Worm (Caenorhabditis elegans) whole organism, midembryonic: ENCODE measurements around the gene F58D12.3.

Experiments
- T22C8.4 ChIP-seq: fragments of 200-800 bp; sonication (Bioruptor generic); IDR thresholded peaks from 2 replicates; pipeline ENCODE4 v1.3.6; 2022; ENCODE audit warnings: missing genetic modification characterization, missing compliant biosample characterization
- flt-1 ChIP-seq: fragments of 200-800 bp; sonication (Bioruptor generic); IDR thresholded peaks from 2 replicates; pipeline ENCODE4 v1.3.6; 2022; ENCODE audit warnings: missing genetic modification characterization, missing compliant biosample characterization
- klf-2 ChIP-seq: fragments of 200-800 bp; sonication (Bioruptor generic); conservative IDR thresholded peaks from 2 replicates; pipeline ENCODE4 v1.3.6; 2022; ENCODE audit warnings: missing genetic modification reagents, missing genetic modification characterization, missing compliant biosample characterization
- med-1 ChIP-seq: sonication (generic microtip); optimal IDR thresholded peaks from 2 replicates; lab custom pipeline; 2017; ENCODE audit warnings: missing genetic modification characterization, mild to moderate bottlenecking, missing compliant biosample characterization, antibody characterized with exemption, missing genetic modification reagents; ENCODE audit not compliant: insufficient read depth
- ref-1 ChIP-seq: fragments of 200-800 bp; sonication (Bioruptor generic); conservative IDR thresholded peaks from 2 replicates; pipeline ENCODE4 v1.3.6; 2022; ENCODE audit warnings: missing genetic modification reagents, missing genetic modification characterization, missing compliant biosample characterization
- tab-1 ChIP-seq: fragments of 200-800 bp; sonication (Bioruptor generic); IDR thresholded peaks from 2 replicates; pipeline ENCODE4 v1.3.6; 2022; ENCODE audit warnings: missing genetic modification characterization, missing compliant biosample characterization
- ztf-23 ChIP-seq: fragments of 200-800 bp; sonication (Bioruptor generic); IDR thresholded peaks from 2 replicates; pipeline ENCODE4 v1.3.6; 2022; ENCODE audit warnings: missing genetic modification reagents, missing genetic modification characterization, missing compliant biosample characterization
- ztf-29 ChIP-seq: fragments of 200-800 bp; sonication (Bioruptor generic); IDR thresholded peaks from 2 replicates; pipeline ENCODE4 v1.3.6; 2022; ENCODE audit warnings: missing genetic modification reagents, missing genetic modification characterization, missing compliant biosample characterization

DNA sequence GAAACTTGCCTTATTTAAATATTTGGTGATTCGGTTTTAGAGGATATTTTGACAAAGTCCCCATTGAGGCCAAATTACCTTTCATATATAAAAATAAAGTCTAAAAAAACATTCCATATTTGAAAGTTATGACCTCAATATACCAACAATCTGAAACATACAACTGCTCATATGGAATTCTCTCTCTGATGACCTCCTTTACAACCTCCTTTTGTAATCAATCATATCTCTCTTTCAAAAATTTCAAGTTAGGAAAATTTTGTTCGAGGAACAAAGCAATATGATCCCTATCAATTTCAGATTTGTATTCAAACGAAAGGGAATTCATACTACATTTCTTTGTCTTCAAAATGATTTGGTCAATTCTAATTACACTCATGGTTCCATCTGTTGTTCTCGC lies 21.9 kb downstream of the F58D12.3 start, which contains the start of gene D1086.6:
- TF ChIP-seq flt-1 (GFP tag; lab: Robert Waterston, UW) (no peak), ref-1 (GFP tag; lab: Robert Waterston, UW) (no peak), med-1 (no peak), ztf-23 (GFP tag; lab: Robert Waterston, UW) (no peak), T22C8.4 (GFP tag; lab: Robert Waterston, UW) (no peak), ztf-29 (no peak), klf-2 (GFP tag; lab: Robert Waterston, UW) (no peak), tab-1 (GFP tag; lab: Robert Waterston, UW) (no peak)
